Worm (Caenorhabditis elegans) whole organism, late embryonic: ENCODE data around the gene Y43C5A.4.

Experiments used
- ama-1 ChIP-seq: fragments of 150-350 bp; optimal IDR thresholded peaks from 2 replicates; lab custom pipeline; 2014
- ceh-6 ChIP-seq: fragments of 200-800 bp; sonication (Bioruptor generic); optimal IDR thresholded peaks from 2 replicates; lab custom pipeline; 2018; ENCODE audit warnings: mild to moderate bottlenecking, missing genetic modification characterization, missing compliant biosample characterization
- hlh-13 ChIP-seq: fragments of 200-800 bp; sonication (Bioruptor generic); optimal IDR thresholded peaks from 2 replicates; lab custom pipeline; 2018; ENCODE audit warnings: mild to moderate bottlenecking, missing genetic modification characterization, missing compliant biosample characterization
- hlh-8 ChIP-seq: sonication (generic microtip); optimal IDR thresholded peaks from 2 replicates; lab custom pipeline; 2016; ENCODE audit warnings: missing genotype, missing genetic modification characterization, missing compliant biosample characterization

ce11 chrIV:10243276-10243675 is 34.5 kb upstream of the Y43C5A.4 start, which contains the start of gene tkt-1:
- TF ChIP-seq hlh-8 (tag; lab: Kevin White, UChicago) = no peak
- TF ChIP-seq ama-1 (lab: Kevin White, UChicago) = no peak
- TF ChIP-seq hlh-13 (GFP tag; lab: Kevin White, UChicago) = no peak
- TF ChIP-seq ceh-6 (GFP tag; lab: Kevin White, UChicago) = no peak
